Fruit fly (Drosophila melanogaster) Kc167 (cell line): ENCODE data around the gene ATPsynB.

Source experiments
- Myc ChIP-seq: fragments of >200 bp; optimal IDR thresholded peaks from 2 replicates; lab custom pipeline; 2017; ENCODE audit warnings: missing external identifiers
- h ChIP-seq: fragments of >200 bp; optimal IDR thresholded peaks from 3 replicates; lab custom pipeline; 2018; ENCODE audit warnings: missing external identifiers
- insv ChIP-seq: fragments of >200 bp; optimal IDR thresholded peaks from 3 replicates; lab custom pipeline; 2018; ENCODE audit warnings: missing external identifiers
- ttk ChIP-seq: sonication (Bioruptor generic); optimal IDR thresholded peaks from 2 replicates; lab custom pipeline; 2017; ENCODE audit warnings: missing external identifiers

- TF ChIP-seq ttk (lab: Kevin White, UChicago) (no peak), Myc (lab: Kevin White, UChicago) (no peak), h (lab: Kevin White, UChicago) (no peak), insv (lab: Kevin White, UChicago) (no peak)
Observed at dm6 chr3L:9692892-9693551, 36.8 kb upstream of the ATPsynB start.
